Fruit fly (Drosophila melanogaster) whole organism, embryonic: ENCODE results near the gene Taf6.

Source experiments
- Bdp1 ChIP-seq: fragments of 200-800 bp; sonication (Bioruptor generic); optimal IDR thresholded peaks from 3 replicates; lab custom pipeline; 2016; ENCODE audit warnings: missing biosample characterization, missing genetic modification characterization
- Bgb ChIP-seq: fragments of 200-800 bp; sonication (Bioruptor generic); IDR thresholded peaks from 2 replicates; pipeline ENCODE4 v1.3.6; 2022; ENCODE audit warnings: missing biosample characterization, missing genetic modification characterization; ENCODE audit not compliant: partially characterized antibody
- BtbVII ChIP-seq: fragments of 200-800 bp; sonication (Bioruptor generic); optimal IDR thresholded peaks from 3 replicates; lab custom pipeline; 2017; ENCODE audit warnings: missing biosample characterization, mild to moderate bottlenecking, missing genetic modification characterization
- CG10267 ChIP-seq: fragments of 200-800 bp; sonication (Bioruptor generic); optimal IDR thresholded peaks from 2 replicates; lab custom pipeline; 2018; ENCODE audit warnings: missing biosample characterization, mild to moderate bottlenecking, missing genetic modification characterization, moderate library complexity
- CG11093 ChIP-seq: fragments of 200-800 bp; sonication (Bioruptor generic); IDR thresholded peaks from 3 replicates; pipeline ENCODE4 v1.3.6; 2022; ENCODE audit warnings: missing biosample characterization, missing genetic modification characterization
- CG12659 ChIP-seq: fragments of 200-800 bp; sonication (Bioruptor generic); optimal IDR thresholded peaks from 3 replicates; lab custom pipeline; 2017; ENCODE audit warnings: mild to moderate bottlenecking, missing biosample characterization, missing genetic modification reagents, missing genetic modification characterization
- CG13287 ChIP-seq: fragments of 200-800 bp; sonication (Bioruptor generic); IDR thresholded peaks from 2 replicates; pipeline ENCODE4 v1.3.6; 2022; ENCODE audit warnings: missing biosample characterization, missing genetic modification characterization; ENCODE audit not compliant: partially characterized antibody
- CG15601 ChIP-seq: fragments of 200-800 bp; sonication (Bioruptor generic); optimal IDR thresholded peaks from 3 replicates; lab custom pipeline; 2019; ENCODE audit warnings: missing biosample characterization, mild to moderate bottlenecking, missing genetic modification characterization, moderate library complexity
- CG16779 ChIP-seq: fragments of 200-800 bp; sonication (Bioruptor generic); IDR thresholded peaks from 2 replicates; pipeline ENCODE4 v1.3.6; 2022; ENCODE audit warnings: missing biosample characterization, missing genetic modification characterization
- CG17361 ChIP-seq: fragments of 200-800 bp; sonication (Bioruptor generic); IDR thresholded peaks from 3 replicates; pipeline ENCODE4 v1.3.6; 2022; ENCODE audit warnings: missing biosample characterization, missing genetic modification characterization
- CG2120 ChIP-seq: fragments of 200-800 bp; sonication (Bioruptor generic); optimal IDR thresholded peaks from 3 replicates; lab custom pipeline; 2016; ENCODE audit warnings: missing biosample characterization, missing genetic modification characterization
- CG2712 ChIP-seq: fragments of 200-800 bp; optimal IDR thresholded peaks from 3 replicates; lab custom pipeline; 2019; ENCODE audit warnings: missing biosample characterization, mild to moderate bottlenecking, missing genetic modification characterization, moderate library complexity
- CG2889 ChIP-seq: fragments of 200-800 bp; sonication (Bioruptor generic); IDR thresholded peaks from 3 replicates; pipeline ENCODE4 v1.3.6; 2022; ENCODE audit warnings: missing biosample characterization, missing genetic modification characterization
- CG4360 ChIP-seq: fragments of 200-800 bp; sonication (Bioruptor generic); IDR thresholded peaks from 2 replicates; pipeline ENCODE4 v1.3.6; 2022; ENCODE audit warnings: missing biosample characterization, missing genetic modification characterization
- CG4617 ChIP-seq: fragments of 200-800 bp; sonication (Bioruptor generic); optimal IDR thresholded peaks from 3 replicates; lab custom pipeline; 2016; ENCODE audit warnings: missing biosample characterization, missing genetic modification characterization, borderline replicate concordance
- CG7786 ChIP-seq: fragments of 200-800 bp; sonication (Bioruptor generic); optimal IDR thresholded peaks from 2 replicates; lab custom pipeline; 2016; ENCODE audit warnings: missing biosample characterization, missing genetic modification characterization
- CG7928 ChIP-seq: fragments of 200-800 bp; sonication (Bioruptor generic); optimal IDR thresholded peaks from 2 replicates; lab custom pipeline; 2017; ENCODE audit warnings: missing biosample characterization, mild to moderate bottlenecking, missing genetic modification characterization
- CG8290 ChIP-seq, 3 experiments: fragments of 200-800 bp; sonication (Bioruptor generic); optimal IDR thresholded peaks; 2 replicates each; lab custom pipeline; 2016 to 2019; ENCODE audit warnings: missing biosample characterization in 3 of 3, missing genetic modification characterization in 3 of 3, mild to moderate bottlenecking in 2 of 3, moderate library complexity in 1 of 3
- CHES-1-like ChIP-seq: fragments of 200-800 bp; sonication (Bioruptor generic); optimal IDR thresholded peaks from 2 replicates; lab custom pipeline; 2016; ENCODE audit warnings: missing biosample characterization, missing genetic modification characterization
- CoRest ChIP-seq: fragments of 200-800 bp; sonication (Bioruptor generic); optimal IDR thresholded peaks from 3 replicates; lab custom pipeline; 2018; ENCODE audit warnings: missing biosample characterization, mild to moderate bottlenecking, missing genetic modification characterization, moderate library complexity
- Dp ChIP-seq: fragments of 200-800 bp; sonication (Bioruptor generic); optimal IDR thresholded peaks from 2 replicates; lab custom pipeline; 2018; ENCODE audit warnings: missing biosample characterization, mild to moderate bottlenecking, missing genetic modification characterization, moderate library complexity
- E2f2 ChIP-seq: fragments of 200-800 bp; sonication (Bioruptor generic); IDR thresholded peaks from 2 replicates; pipeline ENCODE4 v1.3.6; 2022; ENCODE audit warnings: missing biosample characterization, missing genetic modification characterization
- Ets65A ChIP-seq: fragments of 200-800 bp; sonication (Bioruptor generic); peaks from one replicate; lab custom pipeline; 2016; ENCODE audit warnings: missing biosample characterization, missing genetic modification characterization
- HmgZ ChIP-seq: fragments of 200-800 bp; sonication (Bioruptor generic); optimal IDR thresholded peaks from 2 replicates; lab custom pipeline; 2018; ENCODE audit warnings: missing biosample characterization, mild to moderate bottlenecking, missing genetic modification characterization
- Lim3 ChIP-seq: fragments of 200-800 bp; sonication (Bioruptor generic); IDR thresholded peaks from 2 replicates; pipeline ENCODE4 v1.3.6; 2022; ENCODE audit warnings: missing biosample characterization, missing genetic modification characterization
- MBD-R2 ChIP-seq: fragments of 200-800 bp; sonication (Bioruptor generic); IDR thresholded peaks from 2 replicates; pipeline ENCODE4 v1.3.6; 2022; ENCODE audit warnings: missing biosample characterization, missing genetic modification characterization
- NC2β ChIP-seq: fragments of 200-800 bp; sonication (Bioruptor generic); optimal IDR thresholded peaks from 2 replicates; lab custom pipeline; 2016; ENCODE audit warnings: missing biosample characterization, missing genetic modification characterization
- Optix ChIP-seq: fragments of 200-800 bp; sonication (Bioruptor generic); IDR thresholded peaks from 3 replicates; pipeline ENCODE4 v1.3.6; 2022; ENCODE audit warnings: missing biosample characterization, missing genetic modification characterization
- PHDP ChIP-seq: fragments of 200-800 bp; sonication (Bioruptor generic); optimal IDR thresholded peaks from 3 replicates; lab custom pipeline; 2018; ENCODE audit warnings: missing biosample characterization, mild to moderate bottlenecking, missing genetic modification characterization, moderate library complexity
- Sin3A ChIP-seq: fragments of >200 bp; optimal IDR thresholded peaks from 2 replicates; lab custom pipeline; 2018
- Sry-δ ChIP-seq: fragments of 200-800 bp; sonication (Bioruptor generic); optimal IDR thresholded peaks from 2 replicates; lab custom pipeline; 2016; ENCODE audit warnings: missing biosample characterization, missing genetic modification characterization
- TFAM ChIP-seq: fragments of 200-800 bp; sonication (Bioruptor generic); optimal IDR thresholded peaks from 2 replicates; lab custom pipeline; 2017; ENCODE audit warnings: missing biosample characterization, missing genetic modification characterization, inconsistent platforms
- Vsx1 ChIP-seq: fragments of 200-800 bp; sonication (Bioruptor generic); optimal IDR thresholded peaks from 2 replicates; lab custom pipeline; 2017; ENCODE audit warnings: missing biosample characterization, mild to moderate bottlenecking, missing genetic modification characterization, missing genetic modification reagents
- ci ChIP-seq: fragments of 200-800 bp; sonication (Bioruptor generic); IDR thresholded peaks from 3 replicates; pipeline ENCODE4 v1.3.6; 2022; ENCODE audit warnings: missing biosample characterization, missing genetic modification characterization
- fru ChIP-seq: fragments of >200 bp; optimal IDR thresholded peaks from 2 replicates; lab custom pipeline; 2017
- gfzf ChIP-seq: fragments of 200-800 bp; sonication (Bioruptor generic); optimal IDR thresholded peaks from 2 replicates; lab custom pipeline; 2016; ENCODE audit warnings: missing biosample characterization, mild to moderate bottlenecking, missing genetic modification characterization, moderate library complexity
- gsb-n ChIP-seq: fragments of 200-800 bp; sonication (Bioruptor generic); optimal IDR thresholded peaks from 3 replicates; lab custom pipeline; 2018; ENCODE audit warnings: missing biosample characterization, mild to moderate bottlenecking, missing genetic modification characterization
- hkb ChIP-seq, 2 experiments: fragments of 200-800 bp in 1 of 2; fragments of >200 bp in 1 of 2; sonication (Bioruptor generic) in 1 of 2; IDR thresholded peaks in 1 of 2; optimal IDR thresholded peaks in 1 of 2; 2 replicates each; pipeline versions ENCODE4 v1.3.6 to Lab custom; 2017 to 2022; ENCODE audit warnings: missing biosample characterization in 1 of 2, missing genetic modification characterization in 1 of 2
- nmo ChIP-seq: fragments of 200-800 bp; sonication (Bioruptor generic); optimal IDR thresholded peaks from 2 replicates; lab custom pipeline; 2018; ENCODE audit warnings: missing biosample characterization, mild to moderate bottlenecking, missing genetic modification characterization, moderate library complexity
- nom ChIP-seq: fragments of 200-800 bp; sonication (Bioruptor generic); optimal IDR thresholded peaks from 2 replicates; lab custom pipeline; 2017; ENCODE audit warnings: missing biosample characterization, missing genetic modification characterization, mild to moderate bottlenecking, moderate library complexity, missing genetic modification reagents
- pfk ChIP-seq: fragments of 200-800 bp; sonication (Bioruptor generic); optimal IDR thresholded peaks from 2 replicates; lab custom pipeline; 2018; ENCODE audit warnings: missing biosample characterization, mild to moderate bottlenecking, missing genetic modification characterization, moderate library complexity
- pita ChIP-seq: fragments of 200-800 bp; sonication (Bioruptor generic); optimal IDR thresholded peaks from 2 replicates; lab custom pipeline; 2017; ENCODE audit warnings: missing biosample characterization, mild to moderate bottlenecking, missing genetic modification characterization
- pzg ChIP-seq: fragments of 200-800 bp; sonication (Bioruptor generic); optimal IDR thresholded peaks from 3 replicates; lab custom pipeline; 2018; ENCODE audit warnings: missing biosample characterization, mild to moderate bottlenecking, missing genetic modification characterization, moderate library complexity
- seq ChIP-seq: fragments of 200-800 bp; sonication (Bioruptor generic); IDR thresholded peaks from 2 replicates; pipeline ENCODE4 v1.3.6; 2022; ENCODE audit warnings: missing biosample characterization, missing genetic modification characterization
- stwl ChIP-seq: fragments of 200-800 bp; sonication (Bioruptor generic); optimal IDR thresholded peaks from 3 replicates; lab custom pipeline; 2018; ENCODE audit warnings: missing biosample characterization, mild to moderate bottlenecking, missing genetic modification characterization, moderate library complexity
- usp ChIP-seq: fragments of >200 bp; optimal IDR thresholded peaks from 2 replicates; lab custom pipeline; 2017; ENCODE audit warnings: missing biosample characterization, missing genetic modification characterization
- vvl ChIP-seq: fragments of 200-800 bp; sonication (Bioruptor generic); IDR thresholded peaks from 2 replicates; pipeline ENCODE4 v1.3.6; 2022; ENCODE audit warnings: missing biosample characterization, missing genetic modification characterization
- z ChIP-seq: fragments of 200-800 bp; sonication (Bioruptor generic); IDR thresholded peaks from 3 replicates; pipeline ENCODE4 v1.3.6; 2022; ENCODE audit warnings: missing biosample characterization, missing genetic modification characterization
- zfh2 ChIP-seq: fragments of 200-800 bp; sonication (Bioruptor generic); optimal IDR thresholded peaks from 2 replicates; lab custom pipeline; 2016; ENCODE audit warnings: missing biosample characterization, missing genetic modification characterization

Taf6 gene

DNA sequence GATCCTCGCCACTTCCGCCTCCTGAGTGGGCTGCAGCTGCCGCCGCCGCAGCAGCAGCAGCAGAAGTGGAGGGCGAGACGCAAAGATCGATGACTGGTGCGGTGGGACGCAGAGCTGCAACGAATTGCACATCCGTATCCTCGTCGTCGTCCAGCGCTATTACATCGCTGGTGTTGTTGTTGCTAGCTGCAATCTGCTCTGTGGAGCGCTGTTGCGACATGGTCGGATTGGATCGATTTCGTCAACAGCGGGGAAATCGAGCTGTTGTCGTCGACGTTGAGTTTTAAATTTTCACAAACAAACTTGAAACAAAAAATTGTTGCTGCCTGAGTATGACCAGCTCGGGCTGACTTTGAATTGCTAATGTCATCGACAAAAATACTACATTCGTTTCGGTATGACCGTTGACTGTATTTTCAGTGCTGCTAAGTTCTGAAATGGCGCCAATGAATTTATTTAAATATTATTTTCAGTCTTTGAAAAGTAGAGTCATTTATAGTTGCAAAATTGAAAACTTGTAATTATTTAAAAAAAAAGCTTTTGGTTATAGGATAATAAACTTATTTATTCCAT is 43.6 kb downstream of the Taf6 start, which contains the start of gene Rnf146:
Gene Rnf146, minus strand, starts transcription at position 369 of the 573 bp plus-strand sequence.
- TF ChIP-seq z (0 out of 3 replicates have a peak, but pooled peaks have one; percentile 43), CG12659 (peak; percentile 46), hkb (optimal IDR thresholded peaks at IDR 0.05; lab: Kevin White, UChicago) (no peak), hkb (GFP tag; IDR thresholded peaks at IDR 0.05; lab: Robert Waterston, UW) (no peak), CG8290 (GFP tag; optimal IDR thresholded peaks at IDR 0.05; lab: Kevin White, UChicago) (no peak), CG8290 (tag; optimal IDR thresholded peaks at IDR 0.05; lab: Kevin White, UChicago) (peak in 1 of 2 experiments; percentile 18), BtbVII (GFP tag; lab: Kevin White, UChicago) (no peak), CG7928 (no peak), TFAM (no peak), pfk (GFP tag; lab: Kevin White, UChicago) (no peak), seq (GFP tag; lab: Robert Waterston, UW) (no peak), CG10267 (tag; lab: Kevin White, UChicago) (peak; percentile 94), usp (no peak), zfh2 (no peak), Sin3A (peak; percentile 2), CoRest (peak; percentile 18), Dp (peak; percentile 94), CG7786 (GFP tag; lab: Kevin White, UChicago) (no peak), CHES-1-like (GFP tag; lab: Kevin White, UChicago) (peak; percentile 13), vvl (GFP tag; lab: Robert Waterston, UW) (peak; percentile 61; the same call in 1 of the 2 replicates), CG4360 (GFP tag; lab: Robert Waterston, UW) (0 out of 2 replicates have a peak, but pooled peaks have one; percentile 43), CG2889 (GFP tag; lab: Robert Waterston, UW) (no peak), gfzf (GFP tag; lab: Kevin White, UChicago) (peak; percentile 86), CG4617 (GFP tag; lab: Kevin White, UChicago) (peak; percentile 82), ci (GFP tag; lab: Robert Waterston, UW) (peak; percentile 25; the same call in 1 of the 3 replicates), pzg (GFP tag; lab: Kevin White, UChicago) (peak; percentile 85), stwl (tag; lab: Kevin White, UChicago) (peak; percentile 73), pita (GFP tag; lab: Kevin White, UChicago) (no peak), gsb-n (tag; lab: Kevin White, UChicago) (peak; percentile 41), fru (lab: Kevin White, UChicago) (no peak), CG2712 (tag; lab: Kevin White, UChicago) (peak; percentile 6), Ets65A (GFP tag; lab: Kevin White, UChicago) (no peak), Bdp1 (GFP tag; lab: Kevin White, UChicago) (no peak), Optix (0 out of 3 replicates have a peak, but pooled peaks have one; percentile 17), nmo (GFP tag; lab: Kevin White, UChicago) (peak; percentile 4), CG2120 (peak; percentile 28), E2f2 (GFP tag; lab: Robert Waterston, UW) (peak; percentile 97), MBD-R2 (GFP tag; lab: Robert Waterston, UW) (peak; percentile 74), PHDP (peak; percentile 13), HmgZ (tag; lab: Kevin White, UChicago) (peak; percentile 8), CG16779 (no peak), NC2β (no peak), Bgb (0 out of 2 replicates have a peak, but pooled peaks have one; percentile 16), CG13287 (GFP tag; lab: Robert Waterston, UW) (peak; percentile 41; the same call in 1 of the 2 replicates), Sry-δ (GFP tag; lab: Kevin White, UChicago) (peak; percentile 11), Lim3 (GFP tag; lab: Robert Waterston, UW) (no peak), CG15601 (peak; percentile 26), CG11093 (no peak), Vsx1 (GFP tag; lab: Kevin White, UChicago) (no peak), nom (peak; percentile 16), CG17361 (GFP tag; lab: Robert Waterston, UW) (peak; percentile 24; the same call in 1 of the 3 replicates)
